Worm (Caenorhabditis elegans): Measurements from ENCODE around the gene VF13D12L.3.

Gene VF13D12L.3

ce11 chrII:11727438-11727837, 21.6 kb downstream of the VF13D12L.3 start:
- TF ChIP-seq nhr-76 (tag; optimal IDR thresholded peaks at IDR 0.05) (no peak), ZK546.5 (tag; optimal IDR thresholded peaks at IDR 0.05) (no peak), fos-1 (tag; optimal IDR thresholded peaks at IDR 0.05) (no peak), nhr-23 (tag; optimal IDR thresholded peaks at IDR 0.05) (no peak), egl-5 (tag; optimal IDR thresholded peaks at IDR 0.05) (no peak), nhr-237 (tag; optimal IDR thresholded peaks at IDR 0.05) (no peak), nhr-11 (tag; optimal IDR thresholded peaks at IDR 0.05) (no peak), tbx-2 (tag; optimal IDR thresholded peaks at IDR 0.05) (no peak), ceh-9 (tag; optimal IDR thresholded peaks at IDR 0.05) (no peak), zag-1 (tag; optimal IDR thresholded peaks at IDR 0.05) (no peak), lin-15B (tag; optimal IDR thresholded peaks at IDR 0.05) (no peak), jun-1 (tag; optimal IDR thresholded peaks at IDR 0.05) (no peak), R02D3.7 (tag; optimal IDR thresholded peaks at IDR 0.05) (no peak), ceh-16 (tag; optimal IDR thresholded peaks at IDR 0.05) (no peak), ceh-82 (tag; optimal IDR thresholded peaks at IDR 0.05) (no peak), elt-2 (tag; optimal IDR thresholded peaks at IDR 0.05) (no peak)

- TF ChIP-seq tbx-2 (tag; optimal IDR thresholded peaks at IDR 0.05) = no peak
- TF ChIP-seq mdl-1 (tag; optimal IDR thresholded peaks at IDR 0.05) = peak; percentile 92
- TF ChIP-seq lin-15B (tag; optimal IDR thresholded peaks at IDR 0.05) = peak; percentile 14
- TF ChIP-seq unc-62 (GFP tag; optimal IDR thresholded peaks at IDR 0.05) = no peak
- no peak for TF ChIP-seq unc-39 (tag; optimal IDR thresholded peaks at IDR 0.05)
- TF ChIP-seq nhr-77 (tag; optimal IDR thresholded peaks at IDR 0.05) = peak; percentile 21
- TF ChIP-seq pqm-1 (tag; optimal IDR thresholded peaks at IDR 0.05) = peak; percentile 14
- TF ChIP-seq pha-4 (tag; optimal IDR thresholded peaks at IDR 0.05) = peak; percentile 55
- peak; percentile 31 for TF ChIP-seq lin-39 (tag; optimal IDR thresholded peaks at IDR 0.05)
- TF ChIP-seq ama-1 (optimal IDR thresholded peaks at IDR 0.05) = peak; percentile 53
- peak; percentile 5 for TF ChIP-seq nhr-23 (tag; optimal IDR thresholded peaks at IDR 0.05)
- TF ChIP-seq elt-2 (tag; optimal IDR thresholded peaks at IDR 0.05) = peak; percentile 76
- TF ChIP-seq nfya-1 (tag; optimal IDR thresholded peaks at IDR 0.05; ENCODE audit: insufficient read depth) = peak; percentile 44
Observed at ce11 chrII:11728545-11729105, 22.8 kb downstream of the VF13D12L.3 start, which contains the start of gene alh-8. Gene alh-8, plus strand, starts transcription at chrII:11729055.

ce11 chrII:11729757-11730535, 24.1 kb downstream of the VF13D12L.3 start:
- no peak for TF ChIP-seq ztf-11 (tag; optimal IDR thresholded peaks at IDR 0.05)
- no peak for TF ChIP-seq nhr-237 (tag; optimal IDR thresholded peaks at IDR 0.05)
- no peak for TF ChIP-seq nhr-43 (tag; optimal IDR thresholded peaks at IDR 0.05; ENCODE audit: poor library complexity, severe bottlenecking)
- no peak for TF ChIP-seq egl-5 (tag; optimal IDR thresholded peaks at IDR 0.05)
- TF ChIP-seq elt-3 (tag; optimal IDR thresholded peaks at IDR 0.05) = no peak
- no peak for TF ChIP-seq nhr-77 (tag; optimal IDR thresholded peaks at IDR 0.05)
- no peak for TF ChIP-seq mml-1 (tag; optimal IDR thresholded peaks at IDR 0.05)
- TF ChIP-seq egl-27 (tag; optimal IDR thresholded peaks at IDR 0.05) = no peak
- no peak for TF ChIP-seq ztf-4 (tag; optimal IDR thresholded peaks at IDR 0.05)
- TF ChIP-seq skn-1 (tag; optimal IDR thresholded peaks at IDR 0.05) = no peak
- TF ChIP-seq pqm-1 (tag; optimal IDR thresholded peaks at IDR 0.05) = no peak
- no peak for TF ChIP-seq snpc-4 (tag; optimal IDR thresholded peaks at IDR 0.05)
- no peak for TF ChIP-seq unc-39 (tag; optimal IDR thresholded peaks at IDR 0.05)
- no peak for TF ChIP-seq sea-2 (GFP tag; optimal IDR thresholded peaks at IDR 0.05)
- no peak for TF ChIP-seq ZK546.5 (tag; optimal IDR thresholded peaks at IDR 0.05)
- no peak for TF ChIP-seq fos-1 (tag; optimal IDR thresholded peaks at IDR 0.05)
- TF ChIP-seq R02D3.7 (tag; optimal IDR thresholded peaks at IDR 0.05) = no peak
- TF ChIP-seq eor-1 (tag; optimal IDR thresholded peaks at IDR 0.05) = no peak
- no peak for TF ChIP-seq nhr-11 (tag; optimal IDR thresholded peaks at IDR 0.05)
- no peak for TF ChIP-seq aly-2 (tag; optimal IDR thresholded peaks at IDR 0.05)

Data from whole organism, L3 larva.